Worm (Caenorhabditis elegans) whole organism, L4 larva: ENCODE data around the gene rpn-1.
A peak's percentile ranks its signal among the peaks of the same experiment; 100 is the strongest.

Experiments
- F26F4.8 ChIP-seq: fragments of 200-800 bp; sonication (Bioruptor generic); conservative IDR thresholded peaks from 2 replicates; pipeline ENCODE4 v1.3.6; 2022; ENCODE audit warnings: missing genetic modification characterization, missing compliant biosample characterization
- Y48G9A.11 ChIP-seq: fragments of 200-800 bp; sonication (Bioruptor generic); IDR thresholded peaks from 2 replicates; pipeline ENCODE4 v1.3.6; 2022; ENCODE audit warnings: missing genetic modification reagents, missing genetic modification characterization, missing compliant biosample characterization
- Y5F2A.4 ChIP-seq: fragments of 200-800 bp; sonication (Bioruptor generic); optimal IDR thresholded peaks from 2 replicates; lab custom pipeline; 2018; ENCODE audit warnings: mild to moderate bottlenecking, missing genetic modification characterization, missing compliant biosample characterization
- ZK546.5 ChIP-seq, 2 experiments: sonication (generic microtip); optimal IDR thresholded peaks; 2 replicates each; lab custom pipeline; 2017; ENCODE audit warnings: missing biosample characterization in 2 of 2, missing genetic modification characterization in 2 of 2
- aha-1 ChIP-seq: fragments of 150-350 bp; peaks from one replicate; lab custom pipeline; 2014; ENCODE audit warnings: missing biosample characterization, missing genetic modification characterization
- attf-4 ChIP-seq: sonication (generic microtip); optimal IDR thresholded peaks from 3 replicates; lab custom pipeline; 2017; ENCODE audit warnings: missing biosample characterization, missing genetic modification characterization
- ceh-32 ChIP-seq: sonication (generic microtip); optimal IDR thresholded peaks from 2 replicates; lab custom pipeline; 2016; ENCODE audit warnings: mild to moderate bottlenecking, missing genetic modification characterization, missing compliant biosample characterization; ENCODE audit not compliant: poor library complexity
- ceh-82 ChIP-seq: sonication (generic microtip); optimal IDR thresholded peaks from 2 replicates; lab custom pipeline; 2017; ENCODE audit warnings: missing biosample characterization, missing genetic modification characterization
- ces-1 ChIP-seq: fragments of 150-350 bp; sonication (generic microtip); optimal IDR thresholded peaks from 4 replicates; lab custom pipeline; 2014; ENCODE audit warnings: missing biosample characterization, missing genetic modification reagents, missing genetic modification characterization
- cey-2 ChIP-seq: sonication (generic microtip); optimal IDR thresholded peaks from 3 replicates; lab custom pipeline; 2017; ENCODE audit warnings: missing genetic modification characterization, mild to moderate bottlenecking, missing compliant biosample characterization, antibody characterized with exemption, borderline replicate concordance; ENCODE audit not compliant: insufficient read depth
- duxl-1 ChIP-seq: sonication (generic microtip); optimal IDR thresholded peaks from 2 replicates; lab custom pipeline; 2016; ENCODE audit warnings: mild to moderate bottlenecking, missing genetic modification characterization, moderate library complexity, missing compliant biosample characterization; ENCODE audit not compliant: poor library complexity
- dve-1 ChIP-seq: sonication (generic microtip); optimal IDR thresholded peaks from 2 replicates; lab custom pipeline; 2017; ENCODE audit warnings: antibody characterized with exemption, mild to moderate bottlenecking, missing genetic modification characterization, missing compliant biosample characterization; ENCODE audit not compliant: insufficient read depth
- fkh-10 ChIP-seq: fragments of 150-350 bp; optimal IDR thresholded peaks from 2 replicates; lab custom pipeline; 2014; ENCODE audit warnings: missing biosample characterization, missing genetic modification reagents, missing genetic modification characterization
- hlh-11 ChIP-seq: fragments of 200-800 bp; sonication (Bioruptor generic); optimal IDR thresholded peaks from 2 replicates; lab custom pipeline; 2018; ENCODE audit warnings: mild to moderate bottlenecking, missing genetic modification characterization, missing compliant biosample characterization
- hlh-30 ChIP-seq: sonication (generic microtip); optimal IDR thresholded peaks from 2 replicates; lab custom pipeline; 2017; ENCODE audit warnings: antibody characterized with exemption, mild to moderate bottlenecking, missing genetic modification characterization, missing compliant biosample characterization; ENCODE audit not compliant: insufficient read depth
- lin-1 ChIP-seq: fragments of 200-800 bp; sonication (Bioruptor generic); IDR thresholded peaks from 2 replicates; pipeline ENCODE4 v1.3.6; 2022; ENCODE audit warnings: missing genetic modification reagents, missing genetic modification characterization, missing compliant biosample characterization
- lin-15B ChIP-seq: fragments of 150-350 bp; sonication (generic microtip); optimal IDR thresholded peaks from 3 replicates; lab custom pipeline; 2014; ENCODE audit warnings: missing biosample characterization, missing genetic modification characterization
- lsy-2 ChIP-seq, 2 experiments: fragments of 150-350 bp in 1 of 2; sonication (generic microtip) in 1 of 2; optimal IDR thresholded peaks; 2 replicates each; lab custom pipeline; 2014 to 2017; ENCODE audit warnings: missing biosample characterization in 2 of 2, missing genetic modification characterization in 2 of 2
- mdt-29 ChIP-seq: fragments of 200-800 bp; sonication (Bioruptor generic); IDR thresholded peaks from 2 replicates; pipeline ENCODE4 v1.3.6; 2022; ENCODE audit warnings: missing genetic modification reagents, missing genetic modification characterization, missing compliant biosample characterization
- nhr-10 ChIP-seq: fragments of 150-350 bp; optimal IDR thresholded peaks from 2 replicates; lab custom pipeline; 2014; ENCODE audit warnings: missing biosample characterization, missing genetic modification characterization
- nhr-11 ChIP-seq: fragments of 150-350 bp; optimal IDR thresholded peaks from 2 replicates; lab custom pipeline; 2014; ENCODE audit warnings: missing biosample characterization, missing genetic modification characterization
- nhr-28 ChIP-seq: fragments of 150-350 bp; optimal IDR thresholded peaks from 2 replicates; lab custom pipeline; 2014; ENCODE audit warnings: missing biosample characterization, missing genetic modification characterization
- nhr-48 ChIP-seq: sonication (generic microtip); optimal IDR thresholded peaks from 2 replicates; lab custom pipeline; 2016; ENCODE audit warnings: mild to moderate bottlenecking, missing genetic modification characterization, missing compliant biosample characterization
- php-3 ChIP-seq: fragments of 200-800 bp; sonication (Bioruptor generic); IDR thresholded peaks from 2 replicates; pipeline ENCODE4 v1.3.6; 2022; ENCODE audit warnings: missing genetic modification reagents, missing genetic modification characterization, missing compliant biosample characterization
- pqm-1 ChIP-seq: sonication (generic microtip); optimal IDR thresholded peaks from 2 replicates; lab custom pipeline; 2017; ENCODE audit warnings: missing biosample characterization, missing genetic modification characterization
- set-16 ChIP-seq: fragments of 200-800 bp; sonication (Bioruptor generic); IDR thresholded peaks from 2 replicates; pipeline ENCODE4 v1.3.6; 2022; ENCODE audit warnings: missing genetic modification reagents, missing genetic modification characterization, missing compliant biosample characterization
- snpc-1.2 ChIP-seq: fragments of 200-800 bp; sonication (Bioruptor generic); IDR thresholded peaks from 2 replicates; pipeline ENCODE4 v1.3.6; 2022; ENCODE audit warnings: missing genetic modification reagents, missing genetic modification characterization, missing compliant biosample characterization
- spr-3 ChIP-seq: fragments of 200-800 bp; sonication (Bioruptor generic); optimal IDR thresholded peaks from 2 replicates; lab custom pipeline; 2018; ENCODE audit warnings: mild to moderate bottlenecking, missing genetic modification characterization, missing compliant biosample characterization
- tra-1 ChIP-seq: fragments of 200-800 bp; sonication (Bioruptor generic); IDR thresholded peaks from 2 replicates; pipeline ENCODE4 v1.3.6; 2022; ENCODE audit warnings: missing genetic modification reagents, missing genetic modification characterization, missing compliant biosample characterization
- unc-62 ChIP-seq, 3 experiments: fragments of 150-350 bp in 1 of 3; sonication (generic microtip); optimal IDR thresholded peaks in 2 of 3; peaks in 1 of 3; 1 replicate in 1 of 3; 2 replicates in 2 of 3; lab custom pipeline; 2014 to 2017; ENCODE audit warnings: missing biosample characterization in 3 of 3, missing genetic modification characterization in 3 of 3, missing genetic modification reagents in 3 of 3, missing genotype in 1 of 3
- vab-7 ChIP-seq: fragments of 200-800 bp; sonication (Bioruptor generic); IDR thresholded peaks from 2 replicates; pipeline ENCODE4 v1.3.6; 2022; ENCODE audit warnings: missing genetic modification reagents, missing genetic modification characterization, missing compliant biosample characterization
- zip-11 ChIP-seq: fragments of 200-800 bp; sonication (Bioruptor generic); IDR thresholded peaks from 2 replicates; pipeline ENCODE4 v1.3.6; 2022; ENCODE audit warnings: missing genetic modification characterization, missing compliant biosample characterization

Gene rpn-1

ce11 chrIV:6951259-6951658 lies 41.5 kb upstream of the rpn-1 start:
- TF ChIP-seq php-3 (GFP tag; lab: Robert Waterston, UW) (no peak), hlh-11 (tag; lab: Kevin White, UChicago) (no peak)
- TF ChIP-seq, all 104 proteins: peak for 0

- no peak for TF ChIP-seq vab-7 (GFP tag; lab: Robert Waterston, UW)
- TF ChIP-seq unc-62 (GFP tag; optimal IDR thresholded peaks at IDR 0.05 in 1 of 2; lab: Kevin White, UChicago): peak in 1 of 2 experiments; percentile 73
- no peak for TF ChIP-seq unc-62 (tag; optimal IDR thresholded peaks at IDR 0.05; lab: Kevin White, UChicago)
- peak; percentile 32 for TF ChIP-seq nhr-11 (tag; lab: Kevin White, UChicago)
- TF ChIP-seq aha-1 (tag; lab: Kevin White, UChicago): peak; percentile 57
Observed at ce11 chrIV:6946832-6947231, 37.1 kb upstream of the rpn-1 start.

- TF ChIP-seq Y48G9A.11 (GFP tag; lab: Robert Waterston, UW) (no peak), mdt-29 (GFP tag; lab: Robert Waterston, UW) (no peak), zip-11 (GFP tag; lab: Robert Waterston, UW) (no peak), lin-1 (GFP tag; lab: Robert Waterston, UW) (no peak), aha-1 (tag; lab: Kevin White, UChicago) (peak; percentile 14), lin-15B (no peak), spr-3 (GFP tag; lab: Kevin White, UChicago) (no peak), ces-1 (no peak), nhr-48 (tag; lab: Kevin White, UChicago) (no peak), fkh-10 (peak; percentile 59), Y5F2A.4 (GFP tag; lab: Kevin White, UChicago) (no peak)
Observed at ce11 chrIV:6941101-6941500, 31.4 kb upstream of the rpn-1 start.

- TF ChIP-seq hlh-30 (tag; lab: Kevin White, UChicago) (no peak), tra-1 (no peak), Y5F2A.4 (GFP tag; lab: Kevin White, UChicago) (no peak), dve-1 (tag; lab: Kevin White, UChicago) (no peak), ceh-32 (tag; lab: Kevin White, UChicago) (no peak), spr-3 (GFP tag; lab: Kevin White, UChicago) (no peak), php-3 (GFP tag; lab: Robert Waterston, UW) (no peak), ZK546.5 (tag; optimal IDR thresholded peaks at IDR 0.05; lab: Kevin White, UChicago) (no peak), nhr-28 (tag; lab: Kevin White, UChicago) (no peak), F26F4.8 (no peak)
Observed at ce11 chrIV:6937548-6937947, 27.8 kb upstream of the rpn-1 start, which contains the start of gene npr-12. Gene npr-12 (minus strand): TSS chrIV:6937648.

ce11 chrIV:6928417-6928816 lies 18.7 kb upstream of the rpn-1 start, which contains the start of gene cest-6:
Gene cest-6 (minus strand): TSS chrIV:6928517.
- TF ChIP-seq duxl-1 (tag; lab: Kevin White, UChicago) (no peak), lsy-2 (tag; optimal IDR thresholded peaks at IDR 0.05; lab: Kevin White, UChicago) (no peak), pqm-1 (peak; percentile 2)

ce11 chrIV:6925520-6925919 lies 15.8 kb upstream of the rpn-1 start:
- no peak for TF ChIP-seq nhr-48 (tag; lab: Kevin White, UChicago)
- TF ChIP-seq attf-4 (tag; lab: Kevin White, UChicago): no peak
- no peak for TF ChIP-seq cey-2 (tag; lab: Kevin White, UChicago)
- TF ChIP-seq ceh-82 (tag; lab: Kevin White, UChicago): no peak
- no peak for TF ChIP-seq set-16 (GFP tag; lab: Robert Waterston, UW)
- no peak for TF ChIP-seq mdt-29 (GFP tag; lab: Robert Waterston, UW)
- TF ChIP-seq snpc-1.2: no peak
- TF ChIP-seq dve-1 (tag; lab: Kevin White, UChicago): no peak
- no peak for TF ChIP-seq spr-3 (GFP tag; lab: Kevin White, UChicago)
- no peak for TF ChIP-seq nhr-10
